Worm (Caenorhabditis elegans) whole organism, L1 larva: ENCODE measurements around the gene F59E12.8.

Experiments
- C16A3.4 ChIP-seq: fragments of 150-350 bp; optimal IDR thresholded peaks from 2 replicates; lab custom pipeline; 2014; ENCODE audit warnings: missing biosample characterization, missing genetic modification characterization
- C34B4.2 ChIP-seq: sonication (generic microtip); optimal IDR thresholded peaks from 2 replicates; lab custom pipeline; 2017; ENCODE audit warnings: mild to moderate bottlenecking, missing genetic modification characterization, missing compliant biosample characterization
- F16B12.6 ChIP-seq: fragments of 150-350 bp; optimal IDR thresholded peaks from 2 replicates; lab custom pipeline; 2014; ENCODE audit warnings: missing biosample characterization, missing genetic modification characterization
- Y116A8C.19 ChIP-seq: sonication (generic microtip); optimal IDR thresholded peaks from 2 replicates; lab custom pipeline; 2016; ENCODE audit warnings: missing compliant biosample characterization, missing genetic modification characterization, borderline replicate concordance
- aha-1 ChIP-seq: fragments of 150-350 bp; optimal IDR thresholded peaks from 2 replicates; lab custom pipeline; 2014; ENCODE audit warnings: missing biosample characterization, missing genetic modification characterization
- blmp-1 ChIP-seq: fragments of 150-350 bp; optimal IDR thresholded peaks from 2 replicates; lab custom pipeline; 2014; ENCODE audit warnings: missing biosample characterization, missing genetic modification characterization
- ceh-8 ChIP-seq: fragments of 200-800 bp; sonication (Bioruptor generic); optimal IDR thresholded peaks from 2 replicates; lab custom pipeline; 2018; ENCODE audit warnings: mild to moderate bottlenecking, missing genetic modification characterization, moderate library complexity, missing compliant biosample characterization
- ceh-82 ChIP-seq, 3 experiments: fragments of 150-350 bp in 1 of 3; sonication (generic microtip) in 2 of 3; optimal IDR thresholded peaks; 2 replicates each; lab custom pipeline; 2014 to 2017; ENCODE audit warnings: missing biosample characterization in 3 of 3, missing genetic modification characterization in 3 of 3
- ceh-88 ChIP-seq: fragments of 200-800 bp; sonication (Bioruptor generic); IDR thresholded peaks from 2 replicates; pipeline ENCODE4 v1.3.6; 2022; ENCODE audit warnings: missing genetic modification characterization, missing compliant biosample characterization
- ceh-90 ChIP-seq: sonication (generic microtip); optimal IDR thresholded peaks from 2 replicates; lab custom pipeline; 2016; ENCODE audit warnings: missing genetic modification characterization, missing compliant biosample characterization
- ces-1 ChIP-seq: fragments of 150-350 bp; optimal IDR thresholded peaks from 2 replicates; lab custom pipeline; 2014; ENCODE audit warnings: missing biosample characterization, missing genetic modification reagents, missing genetic modification characterization
- dsc-1 ChIP-seq: sonication (generic microtip); optimal IDR thresholded peaks from 2 replicates; lab custom pipeline; 2016; ENCODE audit warnings: mild to moderate bottlenecking, missing genetic modification characterization, missing compliant biosample characterization
- efl-1 ChIP-seq, 4 experiments: fragments of 150-350 bp; optimal IDR thresholded peaks in 3 of 4; peaks in 1 of 4; 1 replicate in 1 of 4; 2 replicates in 3 of 4; lab custom pipeline; 2014; ENCODE audit warnings: missing biosample characterization in 2 of 4, missing genetic modification characterization in 2 of 4, missing genetic modification reagents in 2 of 4
- efl-3 ChIP-seq: fragments of 200-800 bp; sonication (Bioruptor generic); optimal IDR thresholded peaks from 2 replicates; lab custom pipeline; 2018; ENCODE audit warnings: mild to moderate bottlenecking, missing genetic modification characterization, missing compliant biosample characterization
- egl-13 ChIP-seq: sonication (generic microtip); optimal IDR thresholded peaks from 2 replicates; lab custom pipeline; 2016; ENCODE audit warnings: missing genotype, missing genetic modification reagents, missing genetic modification characterization, missing compliant biosample characterization
- egl-27 ChIP-seq, 2 experiments: fragments of 150-350 bp in 1 of 2; sonication (generic microtip); optimal IDR thresholded peaks; 3 replicates each; lab custom pipeline; 2017 to 2018; ENCODE audit warnings: missing biosample characterization in 2 of 2, missing genetic modification characterization in 2 of 2, missing genetic modification reagents in 2 of 2
- elt-3 ChIP-seq, 6 experiments: fragments of 150-350 bp in 1 of 6; sonication (generic microtip); optimal IDR thresholded peaks; 2 replicates each; lab custom pipeline; 2017 to 2018; ENCODE audit warnings: missing biosample characterization in 6 of 6, missing genetic modification characterization in 6 of 6, inconsistent platforms in 1 of 6
- ets-5 ChIP-seq: fragments of 200-800 bp; sonication (Bioruptor generic); IDR thresholded peaks from 2 replicates; pipeline ENCODE4 v1.3.6; 2022; ENCODE audit warnings: missing genetic modification characterization, missing compliant biosample characterization
- fkh-10 ChIP-seq: sonication (generic microtip); optimal IDR thresholded peaks from 2 replicates; lab custom pipeline; 2017; ENCODE audit warnings: missing biosample characterization, missing genetic modification reagents, missing genetic modification characterization
- fkh-8 ChIP-seq: sonication (generic microtip); optimal IDR thresholded peaks from 2 replicates; lab custom pipeline; 2016; ENCODE audit warnings: mild to moderate bottlenecking, missing genetic modification characterization, missing compliant biosample characterization
- fos-1 ChIP-seq: fragments of 150-350 bp; optimal IDR thresholded peaks from 2 replicates; lab custom pipeline; 2014; ENCODE audit warnings: missing biosample characterization, missing genetic modification characterization
- grh-1 ChIP-seq: fragments of 200-800 bp; sonication (Bioruptor generic); IDR thresholded peaks from 2 replicates; pipeline ENCODE4 v1.3.6; 2022; ENCODE audit warnings: missing genetic modification reagents, missing genetic modification characterization, missing compliant biosample characterization
- hpl-2 ChIP-seq: fragments of 150-350 bp; optimal IDR thresholded peaks from 2 replicates; lab custom pipeline; 2014; ENCODE audit warnings: missing biosample characterization, missing genetic modification reagents, missing genetic modification characterization
- jun-1 ChIP-seq: fragments of 150-350 bp; optimal IDR thresholded peaks from 2 replicates; lab custom pipeline; 2014; ENCODE audit warnings: missing biosample characterization, missing genetic modification reagents, missing genetic modification characterization
- lin-39 ChIP-seq: fragments of 150-350 bp; optimal IDR thresholded peaks from 2 replicates; lab custom pipeline; 2014; ENCODE audit warnings: missing biosample characterization, missing genetic modification reagents, missing genetic modification characterization
- lsy-2 ChIP-seq, 2 experiments: fragments of 150-350 bp; optimal IDR thresholded peaks; 2 replicates each; lab custom pipeline; 2014; ENCODE audit warnings: missing biosample characterization in 2 of 2, missing genetic modification characterization in 2 of 2
- mdl-1 ChIP-seq, 2 experiments: fragments of 150-350 bp; optimal IDR thresholded peaks; 2 replicates each; lab custom pipeline; 2014 to 2017; ENCODE audit warnings: missing biosample characterization in 2 of 2, missing genetic modification characterization in 2 of 2, inconsistent platforms in 1 of 2
- mef-2 ChIP-seq: fragments of 150-350 bp; optimal IDR thresholded peaks from 2 replicates; lab custom pipeline; 2014; ENCODE audit warnings: missing biosample characterization, missing genetic modification characterization
- nhr-12 ChIP-seq: sonication (generic microtip); optimal IDR thresholded peaks from 2 replicates; lab custom pipeline; 2017; ENCODE audit warnings: missing biosample characterization, missing genetic modification characterization
- nhr-28 ChIP-seq: fragments of 150-350 bp; optimal IDR thresholded peaks from 2 replicates; lab custom pipeline; 2014; ENCODE audit warnings: missing biosample characterization, missing genetic modification characterization
- nhr-47 ChIP-seq: sonication (generic microtip); optimal IDR thresholded peaks from 2 replicates; lab custom pipeline; 2016; ENCODE audit warnings: mild to moderate bottlenecking, missing genetic modification characterization, moderate library complexity, missing compliant biosample characterization
- nhr-71 ChIP-seq: sonication (generic microtip); optimal IDR thresholded peaks from 2 replicates; lab custom pipeline; 2016; ENCODE audit warnings: mild to moderate bottlenecking, missing genetic modification characterization, moderate library complexity, missing compliant biosample characterization
- nhr-76 ChIP-seq: sonication (generic microtip); optimal IDR thresholded peaks from 2 replicates; lab custom pipeline; 2017; ENCODE audit warnings: missing biosample characterization, missing genetic modification characterization
- nhr-77 ChIP-seq: fragments of 150-350 bp; optimal IDR thresholded peaks from 2 replicates; lab custom pipeline; 2014; ENCODE audit warnings: missing biosample characterization, missing genetic modification characterization
- nhr-84 ChIP-seq: sonication (generic microtip); optimal IDR thresholded peaks from 2 replicates; lab custom pipeline; 2017; ENCODE audit warnings: missing biosample characterization, missing genetic modification characterization
- nhr-85 ChIP-seq: sonication (generic microtip); peaks from one replicate; lab custom pipeline; 2016; ENCODE audit warnings: missing genetic modification characterization, inconsistent platforms, missing compliant biosample characterization
- pag-3 ChIP-seq: sonication (generic microtip); optimal IDR thresholded peaks from 2 replicates; lab custom pipeline; 2017; ENCODE audit warnings: missing genetic modification characterization, mild to moderate bottlenecking, missing compliant biosample characterization, antibody characterized with exemption, borderline replicate concordance; ENCODE audit not compliant: insufficient read depth
- pax-3 ChIP-seq: fragments of 200-800 bp; sonication (Bioruptor generic); optimal IDR thresholded peaks from 2 replicates; lab custom pipeline; 2018; ENCODE audit warnings: mild to moderate bottlenecking, missing genetic modification characterization, moderate library complexity, missing compliant biosample characterization
- pqm-1 ChIP-seq: sonication (generic microtip); optimal IDR thresholded peaks from 3 replicates; lab custom pipeline; 2017; ENCODE audit warnings: missing biosample characterization, missing genetic modification characterization
- rnt-1 ChIP-seq: sonication (generic microtip); optimal IDR thresholded peaks from 2 replicates; lab custom pipeline; 2016; ENCODE audit warnings: mild to moderate bottlenecking, missing genetic modification characterization, moderate library complexity, missing compliant biosample characterization
- skn-1 ChIP-seq: fragments of 150-350 bp; optimal IDR thresholded peaks from 2 replicates; lab custom pipeline; 2014; ENCODE audit warnings: missing biosample characterization, missing genetic modification characterization
- snu-23 ChIP-seq: sonication (generic microtip); optimal IDR thresholded peaks from 2 replicates; lab custom pipeline; 2016; ENCODE audit warnings: missing genetic modification characterization, missing compliant biosample characterization
- sox-4 ChIP-seq: sonication (generic microtip); optimal IDR thresholded peaks from 2 replicates; lab custom pipeline; 2016; ENCODE audit warnings: missing genetic modification characterization, missing compliant biosample characterization
- swsn-7 ChIP-seq: sonication (generic microtip); optimal IDR thresholded peaks from 2 replicates; lab custom pipeline; 2016; ENCODE audit warnings: missing genetic modification characterization, missing compliant biosample characterization
- tlp-1 ChIP-seq: fragments of 150-350 bp; optimal IDR thresholded peaks from 2 replicates; lab custom pipeline; 2014; ENCODE audit warnings: missing biosample characterization, missing genetic modification characterization
- unc-130 ChIP-seq: fragments of 150-350 bp; optimal IDR thresholded peaks from 2 replicates; lab custom pipeline; 2017; ENCODE audit warnings: missing biosample characterization, missing genetic modification characterization, inconsistent platforms
- unc-30 ChIP-seq: sonication (generic microtip); optimal IDR thresholded peaks from 2 replicates; lab custom pipeline; 2017; ENCODE audit warnings: missing biosample characterization, missing genetic modification characterization
- unc-62 ChIP-seq: fragments of 150-350 bp; optimal IDR thresholded peaks from 2 replicates; lab custom pipeline; 2014; ENCODE audit warnings: missing biosample characterization, missing genetic modification reagents, missing genetic modification characterization
- unc-86 ChIP-seq: sonication (generic microtip); optimal IDR thresholded peaks from 2 replicates; lab custom pipeline; 2016; ENCODE audit warnings: missing genetic modification characterization, missing compliant biosample characterization
- vab-15 ChIP-seq: sonication (generic microtip); optimal IDR thresholded peaks from 2 replicates; lab custom pipeline; 2017; ENCODE audit warnings: missing genotype, mild to moderate bottlenecking, missing genetic modification characterization, missing compliant biosample characterization
- xbp-1 ChIP-seq: sonication (generic microtip); optimal IDR thresholded peaks from 2 replicates; lab custom pipeline; 2016; ENCODE audit warnings: missing genetic modification characterization, missing compliant biosample characterization
- zag-1 ChIP-seq: fragments of 150-350 bp; optimal IDR thresholded peaks from 2 replicates; lab custom pipeline; 2014; ENCODE audit warnings: missing biosample characterization, missing genetic modification characterization
- ztf-4 ChIP-seq: fragments of 150-350 bp; optimal IDR thresholded peaks from 2 replicates; lab custom pipeline; 2014; ENCODE audit warnings: missing biosample characterization, missing genetic modification characterization

Gene F59E12.8

ce11 chrII:5661735-5662177 lies 25.0 kb upstream of the F59E12.8 start (continued):
- TF ChIP-seq ceh-8 (GFP tag; lab: Kevin White, UChicago): peak; percentile 21
- peak; percentile 98 for TF ChIP-seq ztf-4 (tag; lab: Kevin White, UChicago)
- TF ChIP-seq ceh-90 (tag; lab: Kevin White, UChicago): no peak
- peak in 1 of 2 experiments; percentile 53 for TF ChIP-seq mdl-1 (tag; optimal IDR thresholded peaks at IDR 0.05; lab: Kevin White, UChicago)
- peak; percentile 92 for TF ChIP-seq fkh-8 (tag; lab: Kevin White, UChicago)
- TF ChIP-seq nhr-85 (tag; lab: Kevin White, UChicago): peak; percentile 88
- peak; percentile 82 for TF ChIP-seq xbp-1 (tag; lab: Kevin White, UChicago)
- TF ChIP-seq F16B12.6 (tag; lab: Kevin White, UChicago): peak; percentile 31
- peak; percentile 74 for TF ChIP-seq zag-1 (tag; lab: Kevin White, UChicago)
- TF ChIP-seq fkh-10 (GFP tag; lab: Kevin White, UChicago): peak; percentile 66
- TF ChIP-seq lsy-2 (tag; optimal IDR thresholded peaks at IDR 0.05; lab: Kevin White, UChicago): peak; percentile 77 to 88
- TF ChIP-seq lin-39 (tag; lab: Kevin White, UChicago): no peak
- TF ChIP-seq nhr-76 (tag; lab: Kevin White, UChicago): peak; percentile 36
- TF ChIP-seq unc-130 (tag; lab: Kevin White, UChicago): peak; percentile 5
- peak; percentile 73 for TF ChIP-seq grh-1 (GFP tag; lab: Robert Waterston, UW)
- TF ChIP-seq C34B4.2 (tag; lab: Kevin White, UChicago): no peak
- TF ChIP-seq ets-5: no peak
- peak; percentile 85 for TF ChIP-seq ceh-88 (GFP tag; lab: Robert Waterston, UW)
- peak in 1 of 2 experiments; percentile 2 for TF ChIP-seq egl-27 (tag; optimal IDR thresholded peaks at IDR 0.05; lab: Kevin White, UChicago)
- no peak for TF ChIP-seq unc-30
- TF ChIP-seq vab-15: no peak
- no peak for TF ChIP-seq efl-3 (GFP tag; lab: Kevin White, UChicago)
- peak; percentile 86 for TF ChIP-seq pax-3 (tag; lab: Kevin White, UChicago)
- no peak for TF ChIP-seq Y116A8C.19 (tag; lab: Kevin White, UChicago)
- TF ChIP-seq efl-1 (optimal IDR thresholded peaks at IDR 0.05; lab: Kevin White, UChicago): peak; percentile 74 to 76
- TF ChIP-seq efl-1 (GFP tag; optimal IDR thresholded peaks at IDR 0.05 in 1 of 2; lab: Kevin White, UChicago): peak; percentile 54 to 93
- TF ChIP-seq tlp-1 (tag; lab: Kevin White, UChicago): no peak
- peak; percentile 47 for TF ChIP-seq blmp-1
- TF ChIP-seq ceh-82 (tag; optimal IDR thresholded peaks at IDR 0.05; lab: Kevin White, UChicago): peak; percentile 76 to 92 (median 90)
- peak in 1 of 6 experiments; percentile 43 for TF ChIP-seq elt-3 (tag; optimal IDR thresholded peaks at IDR 0.05; lab: Kevin White, UChicago)
- TF ChIP-seq unc-86: peak; percentile 83
- TF ChIP-seq nhr-12: no peak
- TF ChIP-seq skn-1: peak; percentile 60
- no peak for TF ChIP-seq hpl-2 (GFP tag; lab: Kevin White, UChicago)
- TF ChIP-seq rnt-1: peak; percentile 79
- peak; percentile 84 for TF ChIP-seq fos-1 (tag; lab: Kevin White, UChicago)
- TF ChIP-seq nhr-47: peak; percentile 85
- TF ChIP-seq snu-23 (GFP tag; lab: Kevin White, UChicago): peak; percentile 88
- peak; percentile 92 for TF ChIP-seq swsn-7
- TF ChIP-seq jun-1 (tag; lab: Kevin White, UChicago): peak; percentile 62
- TF ChIP-seq mef-2: peak; percentile 76
- no peak for TF ChIP-seq pag-3 (tag; lab: Kevin White, UChicago)
- peak; percentile 76 for TF ChIP-seq dsc-1 (tag; lab: Kevin White, UChicago)
- peak; percentile 78 for TF ChIP-seq egl-13 (tag; lab: Kevin White, UChicago)
- TF ChIP-seq sox-4 (tag; lab: Kevin White, UChicago): peak; percentile 48
- peak; percentile 85 for TF ChIP-seq C16A3.4 (tag; lab: Kevin White, UChicago)
- peak; percentile 41 for TF ChIP-seq pqm-1
- peak; percentile 67 for TF ChIP-seq ces-1 (GFP tag; lab: Kevin White, UChicago)
- peak; percentile 66 for TF ChIP-seq nhr-84 (tag; lab: Kevin White, UChicago)
- TF ChIP-seq aha-1 (tag; lab: Kevin White, UChicago): no peak
- peak; percentile 83 for TF ChIP-seq nhr-77 (tag; lab: Kevin White, UChicago)
- TF ChIP-seq nhr-28 (tag; lab: Kevin White, UChicago): no peak
- TF ChIP-seq nhr-71 (tag; lab: Kevin White, UChicago): peak; percentile 93
- TF ChIP-seq unc-62 (GFP tag; lab: Kevin White, UChicago): no peak
